Worm (Caenorhabditis elegans) whole organism, L2 larva: ENCODE measurements around the gene fzr-1.

ENCODE experiments used
- C34F6.9 ChIP-seq: fragments of 150-350 bp; optimal IDR thresholded peaks from 2 replicates; lab custom pipeline; 2014; ENCODE audit warnings: missing biosample characterization, missing genetic modification characterization
- aly-2 ChIP-seq: fragments of 150-350 bp; optimal IDR thresholded peaks from 2 replicates; lab custom pipeline; 2014; ENCODE audit warnings: missing biosample characterization, missing genetic modification characterization
- ama-1 ChIP-seq: fragments of 150-350 bp; optimal IDR thresholded peaks from 2 replicates; lab custom pipeline; 2018; ENCODE audit warnings: inconsistent platforms
- ceh-16 ChIP-seq: fragments of 150-350 bp; optimal IDR thresholded peaks from 2 replicates; lab custom pipeline; 2014; ENCODE audit warnings: missing biosample characterization, missing genetic modification characterization
- elt-1 ChIP-seq: fragments of 150-350 bp; optimal IDR thresholded peaks from 2 replicates; lab custom pipeline; 2014; ENCODE audit warnings: missing biosample characterization, missing genetic modification characterization
- lin-13 ChIP-seq: fragments of 150-350 bp; optimal IDR thresholded peaks from 2 replicates; lab custom pipeline; 2014; ENCODE audit warnings: missing biosample characterization, missing genetic modification reagents, missing genetic modification characterization
- nhr-11 ChIP-seq: fragments of 150-350 bp; optimal IDR thresholded peaks from 2 replicates; lab custom pipeline; 2014; ENCODE audit warnings: missing biosample characterization, missing genetic modification characterization
- sma-3 ChIP-seq: sonication (generic microtip); optimal IDR thresholded peaks from 2 replicates; lab custom pipeline; 2016; ENCODE audit warnings: missing genetic modification reagents, missing genetic modification characterization, missing compliant biosample characterization
- unc-55 ChIP-seq: fragments of 150-350 bp; sonication (generic microtip); optimal IDR thresholded peaks from 3 replicates; lab custom pipeline; 2014; ENCODE audit warnings: missing biosample characterization, missing genetic modification reagents, missing genetic modification characterization
- unc-62 ChIP-seq: fragments of 150-350 bp; optimal IDR thresholded peaks from 2 replicates; lab custom pipeline; 2014; ENCODE audit warnings: missing biosample characterization, missing genetic modification reagents, missing genetic modification characterization
- ztf-4 ChIP-seq: fragments of 150-350 bp; optimal IDR thresholded peaks from 2 replicates; lab custom pipeline; 2014; ENCODE audit warnings: missing biosample characterization, missing genetic modification characterization

- TF ChIP-seq sma-3 (GFP tag; lab: Kevin White, UChicago): no peak
- no peak for TF ChIP-seq ama-1 (lab: Kevin White, UChicago)
- TF ChIP-seq unc-62 (GFP tag; lab: Kevin White, UChicago): no peak
- no peak for TF ChIP-seq lin-13 (GFP tag; lab: Kevin White, UChicago)
- no peak for TF ChIP-seq ceh-16 (tag; lab: Kevin White, UChicago)
- TF ChIP-seq elt-1 (tag; lab: Kevin White, UChicago): no peak
- TF ChIP-seq unc-55: no peak
- no peak for TF ChIP-seq ztf-4 (tag; lab: Kevin White, UChicago)
- TF ChIP-seq nhr-11 (tag; lab: Kevin White, UChicago): no peak
- TF ChIP-seq C34F6.9 (tag; lab: Kevin White, UChicago): no peak
- no peak for TF ChIP-seq aly-2
Measured at ce11 chrII:9660379-9660778, 16.1 kb upstream of the fzr-1 start, which contains the start of gene ZK1320.3.
